Worm (Caenorhabditis elegans) whole organism, L1 larva: ENCODE results near the gene dsl-2.

Experiments
- C04F5.9 ChIP-seq: sonication (generic microtip); optimal IDR thresholded peaks from 2 replicates; lab custom pipeline; 2016; ENCODE audit warnings: missing genetic modification characterization, missing compliant biosample characterization
- C34B4.2 ChIP-seq: sonication (generic microtip); optimal IDR thresholded peaks from 2 replicates; lab custom pipeline; 2017; ENCODE audit warnings: mild to moderate bottlenecking, missing genetic modification characterization, missing compliant biosample characterization
- F16B12.6 ChIP-seq: fragments of 150-350 bp; optimal IDR thresholded peaks from 2 replicates; lab custom pipeline; 2014; ENCODE audit warnings: missing biosample characterization, missing genetic modification characterization
- Y116A8C.19 ChIP-seq: sonication (generic microtip); optimal IDR thresholded peaks from 2 replicates; lab custom pipeline; 2016; ENCODE audit warnings: missing compliant biosample characterization, missing genetic modification characterization, borderline replicate concordance
- aly-2 ChIP-seq: fragments of 150-350 bp; optimal IDR thresholded peaks from 2 replicates; lab custom pipeline; 2014; ENCODE audit warnings: missing biosample characterization, missing genetic modification characterization
- ama-1 ChIP-seq: fragments of 150-350 bp; optimal IDR thresholded peaks from 2 replicates; lab custom pipeline; 2014
- blmp-1 ChIP-seq: fragments of 150-350 bp; optimal IDR thresholded peaks from 2 replicates; lab custom pipeline; 2014; ENCODE audit warnings: missing biosample characterization, missing genetic modification characterization
- ceh-63 ChIP-seq: fragments of 200-800 bp; sonication (Bioruptor generic); optimal IDR thresholded peaks from 2 replicates; lab custom pipeline; 2018; ENCODE audit warnings: mild to moderate bottlenecking, missing genetic modification characterization, missing compliant biosample characterization
- ceh-82 ChIP-seq, 3 experiments: fragments of 150-350 bp in 1 of 3; sonication (generic microtip) in 2 of 3; optimal IDR thresholded peaks; 2 replicates each; lab custom pipeline; 2014 to 2017; ENCODE audit warnings: missing biosample characterization in 3 of 3, missing genetic modification characterization in 3 of 3
- dpl-1 ChIP-seq, 3 experiments: fragments of 150-350 bp in 2 of 3; sonication (generic microtip) in 1 of 3; optimal IDR thresholded peaks; 2 replicates each; lab custom pipeline; 2014 to 2017; ENCODE audit warnings: missing biosample characterization in 3 of 3, missing genetic modification characterization in 3 of 3, missing genetic modification reagents in 3 of 3
- dsc-1 ChIP-seq: sonication (generic microtip); optimal IDR thresholded peaks from 2 replicates; lab custom pipeline; 2016; ENCODE audit warnings: mild to moderate bottlenecking, missing genetic modification characterization, missing compliant biosample characterization
- efl-3 ChIP-seq: fragments of 200-800 bp; sonication (Bioruptor generic); optimal IDR thresholded peaks from 2 replicates; lab custom pipeline; 2018; ENCODE audit warnings: mild to moderate bottlenecking, missing genetic modification characterization, missing compliant biosample characterization
- egl-13 ChIP-seq: sonication (generic microtip); optimal IDR thresholded peaks from 2 replicates; lab custom pipeline; 2016; ENCODE audit warnings: missing genotype, missing genetic modification reagents, missing genetic modification characterization, missing compliant biosample characterization
- elt-3 ChIP-seq, 6 experiments: fragments of 150-350 bp in 1 of 6; sonication (generic microtip); optimal IDR thresholded peaks; 2 replicates each; lab custom pipeline; 2017 to 2018; ENCODE audit warnings: missing biosample characterization in 6 of 6, missing genetic modification characterization in 6 of 6, inconsistent platforms in 1 of 6
- fkh-4 ChIP-seq: sonication (generic microtip); optimal IDR thresholded peaks from 2 replicates; lab custom pipeline; 2016; ENCODE audit warnings: missing compliant biosample characterization, missing genetic modification characterization, borderline replicate concordance
- fkh-8 ChIP-seq: sonication (generic microtip); optimal IDR thresholded peaks from 2 replicates; lab custom pipeline; 2016; ENCODE audit warnings: mild to moderate bottlenecking, missing genetic modification characterization, missing compliant biosample characterization
- fos-1 ChIP-seq: fragments of 150-350 bp; optimal IDR thresholded peaks from 2 replicates; lab custom pipeline; 2014; ENCODE audit warnings: missing biosample characterization, missing genetic modification characterization
- grh-1 ChIP-seq: fragments of 200-800 bp; sonication (Bioruptor generic); IDR thresholded peaks from 2 replicates; pipeline ENCODE4 v1.3.6; 2022; ENCODE audit warnings: missing genetic modification reagents, missing genetic modification characterization, missing compliant biosample characterization
- hlh-17 ChIP-seq: fragments of 200-800 bp; sonication (Bioruptor generic); optimal IDR thresholded peaks from 2 replicates; lab custom pipeline; 2018; ENCODE audit warnings: missing genetic modification characterization, mild to moderate bottlenecking, missing compliant biosample characterization, moderate library complexity, borderline replicate concordance
- hlh-4 ChIP-seq: sonication (generic microtip); optimal IDR thresholded peaks from 2 replicates; lab custom pipeline; 2016; ENCODE audit warnings: mild to moderate bottlenecking, missing genetic modification characterization, missing compliant biosample characterization
- hpl-2 ChIP-seq: fragments of 150-350 bp; optimal IDR thresholded peaks from 2 replicates; lab custom pipeline; 2014; ENCODE audit warnings: missing biosample characterization, missing genetic modification reagents, missing genetic modification characterization
- irx-1 ChIP-seq: sonication (generic microtip); optimal IDR thresholded peaks from 2 replicates; lab custom pipeline; 2016; ENCODE audit warnings: missing genetic modification characterization, missing compliant biosample characterization
- lin-14 ChIP-seq: fragments of 200-800 bp; sonication (Bioruptor generic); optimal IDR thresholded peaks from 2 replicates; lab custom pipeline; 2018; ENCODE audit warnings: mild to moderate bottlenecking, missing genetic modification characterization, moderate library complexity, missing compliant biosample characterization
- lin-15B ChIP-seq: fragments of 150-350 bp; sonication (generic microtip); optimal IDR thresholded peaks from 3 replicates; lab custom pipeline; 2014; ENCODE audit warnings: missing biosample characterization, missing genetic modification characterization
- lin-35 ChIP-seq, 2 experiments: fragments of 150-350 bp; optimal IDR thresholded peaks; 2 replicates each; lab custom pipeline; 2014; ENCODE audit warnings: missing biosample characterization in 2 of 2, missing genetic modification characterization in 2 of 2, missing genetic modification reagents in 2 of 2
- lin-39 ChIP-seq: fragments of 150-350 bp; optimal IDR thresholded peaks from 2 replicates; lab custom pipeline; 2014; ENCODE audit warnings: missing biosample characterization, missing genetic modification reagents, missing genetic modification characterization
- lir-3 ChIP-seq: sonication (generic microtip); optimal IDR thresholded peaks from 2 replicates; lab custom pipeline; 2016; ENCODE audit warnings: mild to moderate bottlenecking, missing genetic modification characterization, moderate library complexity, missing compliant biosample characterization; ENCODE audit not compliant: poor library complexity
- mab-9 ChIP-seq: fragments of 200-800 bp; sonication (Bioruptor generic); IDR thresholded peaks from 2 replicates; pipeline ENCODE4 v1.3.6; 2022; ENCODE audit warnings: missing genetic modification reagents, missing genetic modification characterization, missing compliant biosample characterization
- mdl-1 ChIP-seq, 2 experiments: fragments of 150-350 bp; optimal IDR thresholded peaks; 2 replicates each; lab custom pipeline; 2014 to 2017; ENCODE audit warnings: missing biosample characterization in 2 of 2, missing genetic modification characterization in 2 of 2, inconsistent platforms in 1 of 2
- nhr-11 ChIP-seq: fragments of 150-350 bp; optimal IDR thresholded peaks from 2 replicates; lab custom pipeline; 2014; ENCODE audit warnings: missing biosample characterization, missing genetic modification characterization
- nhr-19 ChIP-seq: fragments of 200-800 bp; sonication (Bioruptor generic); conservative IDR thresholded peaks from 2 replicates; pipeline ENCODE4 v1.3.6; 2022; ENCODE audit warnings: missing genetic modification characterization, missing compliant biosample characterization
- nhr-20 ChIP-seq: sonication (generic microtip); optimal IDR thresholded peaks from 2 replicates; lab custom pipeline; 2016; ENCODE audit warnings: mild to moderate bottlenecking, missing genetic modification characterization, missing compliant biosample characterization
- nhr-237 ChIP-seq: fragments of 150-350 bp; optimal IDR thresholded peaks from 2 replicates; lab custom pipeline; 2014; ENCODE audit warnings: missing biosample characterization, missing genetic modification characterization
- nhr-47 ChIP-seq: sonication (generic microtip); optimal IDR thresholded peaks from 2 replicates; lab custom pipeline; 2016; ENCODE audit warnings: mild to moderate bottlenecking, missing genetic modification characterization, moderate library complexity, missing compliant biosample characterization
- nhr-90 ChIP-seq: sonication (generic microtip); optimal IDR thresholded peaks from 2 replicates; lab custom pipeline; 2016; ENCODE audit warnings: mild to moderate bottlenecking, missing genetic modification characterization, missing compliant biosample characterization; ENCODE audit not compliant: poor library complexity
- pag-3 ChIP-seq: sonication (generic microtip); optimal IDR thresholded peaks from 2 replicates; lab custom pipeline; 2017; ENCODE audit warnings: missing genetic modification characterization, mild to moderate bottlenecking, missing compliant biosample characterization, antibody characterized with exemption, borderline replicate concordance; ENCODE audit not compliant: insufficient read depth
- pax-3 ChIP-seq: fragments of 200-800 bp; sonication (Bioruptor generic); optimal IDR thresholded peaks from 2 replicates; lab custom pipeline; 2018; ENCODE audit warnings: mild to moderate bottlenecking, missing genetic modification characterization, moderate library complexity, missing compliant biosample characterization
- pqm-1 ChIP-seq: sonication (generic microtip); optimal IDR thresholded peaks from 3 replicates; lab custom pipeline; 2017; ENCODE audit warnings: missing biosample characterization, missing genetic modification characterization
- rnt-1 ChIP-seq: sonication (generic microtip); optimal IDR thresholded peaks from 2 replicates; lab custom pipeline; 2016; ENCODE audit warnings: mild to moderate bottlenecking, missing genetic modification characterization, moderate library complexity, missing compliant biosample characterization
- skn-1 ChIP-seq: fragments of 150-350 bp; optimal IDR thresholded peaks from 2 replicates; lab custom pipeline; 2014; ENCODE audit warnings: missing biosample characterization, missing genetic modification characterization
- snpc-4 ChIP-seq: fragments of 150-350 bp; optimal IDR thresholded peaks from 2 replicates; lab custom pipeline; 2014; ENCODE audit warnings: missing biosample characterization, missing genetic modification characterization
- sox-4 ChIP-seq: sonication (generic microtip); optimal IDR thresholded peaks from 2 replicates; lab custom pipeline; 2016; ENCODE audit warnings: missing genetic modification characterization, missing compliant biosample characterization
- sptf-1 ChIP-seq: fragments of 150-350 bp; optimal IDR thresholded peaks from 2 replicates; lab custom pipeline; 2014; ENCODE audit warnings: missing biosample characterization, missing genetic modification characterization
- swsn-7 ChIP-seq: sonication (generic microtip); optimal IDR thresholded peaks from 2 replicates; lab custom pipeline; 2016; ENCODE audit warnings: missing genetic modification characterization, missing compliant biosample characterization
- tlp-1 ChIP-seq: fragments of 150-350 bp; optimal IDR thresholded peaks from 2 replicates; lab custom pipeline; 2014; ENCODE audit warnings: missing biosample characterization, missing genetic modification characterization
- unc-130 ChIP-seq: fragments of 150-350 bp; optimal IDR thresholded peaks from 2 replicates; lab custom pipeline; 2017; ENCODE audit warnings: missing biosample characterization, missing genetic modification characterization, inconsistent platforms
- unc-62 ChIP-seq: fragments of 150-350 bp; optimal IDR thresholded peaks from 2 replicates; lab custom pipeline; 2014; ENCODE audit warnings: missing biosample characterization, missing genetic modification reagents, missing genetic modification characterization
- unc-86 ChIP-seq: sonication (generic microtip); optimal IDR thresholded peaks from 2 replicates; lab custom pipeline; 2016; ENCODE audit warnings: missing genetic modification characterization, missing compliant biosample characterization
- unc-98 ChIP-seq: fragments of 200-800 bp; sonication (Bioruptor generic); IDR thresholded peaks from 2 replicates; pipeline ENCODE4 v1.3.6; 2022; ENCODE audit warnings: missing genetic modification characterization, missing compliant biosample characterization
- vab-15 ChIP-seq: sonication (generic microtip); optimal IDR thresholded peaks from 2 replicates; lab custom pipeline; 2017; ENCODE audit warnings: missing genotype, mild to moderate bottlenecking, missing genetic modification characterization, missing compliant biosample characterization
- zag-1 ChIP-seq: fragments of 150-350 bp; optimal IDR thresholded peaks from 2 replicates; lab custom pipeline; 2014; ENCODE audit warnings: missing biosample characterization, missing genetic modification characterization
- zip-4 ChIP-seq: fragments of 200-800 bp; sonication (Bioruptor generic); optimal IDR thresholded peaks from 2 replicates; lab custom pipeline; 2018; ENCODE audit warnings: mild to moderate bottlenecking, missing genetic modification characterization, moderate library complexity, missing compliant biosample characterization
- ztf-11 ChIP-seq, 2 experiments: sonication (generic microtip); optimal IDR thresholded peaks; 2 replicates each; lab custom pipeline; 2016 to 2017; ENCODE audit warnings: missing genetic modification characterization in 2 of 2, missing biosample characterization in 1 of 2, missing compliant biosample characterization in 1 of 2

Gene dsl-2

ce11 chrIV:1239686-1240085, 34.9 kb upstream of the dsl-2 start, which contains the start of gene F38A1.8 (continued):
- TF ChIP-seq irx-1 (tag; lab: Kevin White, UChicago): peak; percentile 25
- no peak for TF ChIP-seq pax-3 (tag; lab: Kevin White, UChicago)
- no peak for TF ChIP-seq aly-2 (tag; lab: Kevin White, UChicago)
- TF ChIP-seq fos-1: peak; percentile 9
- no peak for TF ChIP-seq zag-1 (tag; lab: Kevin White, UChicago)
- no peak for TF ChIP-seq ama-1
- TF ChIP-seq C04F5.9: peak; percentile 24
- no peak for TF ChIP-seq nhr-11 (tag; lab: Kevin White, UChicago)
- no peak for TF ChIP-seq egl-13 (tag; lab: Kevin White, UChicago)
- TF ChIP-seq lir-3 (tag; lab: Kevin White, UChicago): no peak
- TF ChIP-seq nhr-237 (tag; lab: Kevin White, UChicago): peak; percentile 32
- TF ChIP-seq unc-98: no peak
- peak; percentile 40 for TF ChIP-seq nhr-90 (tag; lab: Kevin White, UChicago)
- no peak for TF ChIP-seq vab-15 (tag; lab: Kevin White, UChicago)
- no peak for TF ChIP-seq Y116A8C.19 (tag; lab: Kevin White, UChicago)
- TF ChIP-seq pag-3 (tag; lab: Kevin White, UChicago): no peak
- no peak for TF ChIP-seq hpl-2 (GFP tag; lab: Kevin White, UChicago)
- TF ChIP-seq nhr-19 (GFP tag; lab: Robert Waterston, UW): peak; percentile 57
- TF ChIP-seq F16B12.6: peak; percentile 93
- TF ChIP-seq lin-14 (GFP tag; lab: Kevin White, UChicago): no peak
- no peak for TF ChIP-seq mab-9 (GFP tag; lab: Robert Waterston, UW)
- no peak for TF ChIP-seq nhr-20 (tag; lab: Kevin White, UChicago)
- peak; percentile 91 to 95 (median 94) for TF ChIP-seq dpl-1 (GFP tag; optimal IDR thresholded peaks at IDR 0.05; lab: Kevin White, UChicago)
- TF ChIP-seq mdl-1 (tag; optimal IDR thresholded peaks at IDR 0.05; lab: Kevin White, UChicago): peak in 1 of 2 experiments; percentile 81
- TF ChIP-seq hlh-17 (GFP tag; lab: Kevin White, UChicago): no peak
- no peak for TF ChIP-seq sox-4 (tag; lab: Kevin White, UChicago)
- TF ChIP-seq blmp-1 (tag; lab: Kevin White, UChicago): no peak
- no peak for TF ChIP-seq unc-62
- TF ChIP-seq lin-39 (tag; lab: Kevin White, UChicago): no peak
- TF ChIP-seq pqm-1 (tag; lab: Kevin White, UChicago): no peak
- peak in 2 of 6 experiments; percentile 12 to 66 for TF ChIP-seq elt-3 (tag; optimal IDR thresholded peaks at IDR 0.05; lab: Kevin White, UChicago)
- TF ChIP-seq nhr-47 (tag; lab: Kevin White, UChicago): no peak
- TF ChIP-seq unc-86 (tag; lab: Kevin White, UChicago): peak; percentile 21
- no peak for TF ChIP-seq ztf-11 (tag; optimal IDR thresholded peaks at IDR 0.05; lab: Kevin White, UChicago)
- no peak for TF ChIP-seq ceh-63 (GFP tag; lab: Kevin White, UChicago)
- peak; percentile 42 for TF ChIP-seq swsn-7
- TF ChIP-seq snpc-4 (tag; lab: Kevin White, UChicago): no peak
- TF ChIP-seq zip-4 (GFP tag; lab: Kevin White, UChicago): no peak
- no peak for TF ChIP-seq C34B4.2 (tag; lab: Kevin White, UChicago)
- peak; percentile 6 for TF ChIP-seq dsc-1 (tag; lab: Kevin White, UChicago)
- TF ChIP-seq efl-3 (GFP tag; lab: Kevin White, UChicago): no peak
- TF ChIP-seq sptf-1 (tag; lab: Kevin White, UChicago): no peak
- peak; percentile 69 for TF ChIP-seq lin-15B (tag; lab: Kevin White, UChicago)
- peak; percentile 36 for TF ChIP-seq skn-1 (tag; lab: Kevin White, UChicago)
- TF ChIP-seq hlh-4 (tag; lab: Kevin White, UChicago): no peak
- no peak for TF ChIP-seq fkh-4 (tag; lab: Kevin White, UChicago)
- no peak for TF ChIP-seq fkh-8 (tag; lab: Kevin White, UChicago)
- TF ChIP-seq ceh-82 (tag; optimal IDR thresholded peaks at IDR 0.05; lab: Kevin White, UChicago): peak; percentile 36 to 61 (median 42)
- TF ChIP-seq tlp-1 (tag; lab: Kevin White, UChicago): no peak
- TF ChIP-seq grh-1: peak; percentile 46; the same call in 1 of the 2 replicates
- TF ChIP-seq rnt-1 (tag; lab: Kevin White, UChicago): peak; percentile 77
- TF ChIP-seq lin-35 (GFP tag; optimal IDR thresholded peaks at IDR 0.05; lab: Kevin White, UChicago): peak; percentile 91 to 96
- peak; percentile 42 for TF ChIP-seq unc-130 (tag; lab: Kevin White, UChicago)
